Worm (Caenorhabditis elegans): ENCODE results near the gene kat-1.
A peak's percentile ranks its signal among the peaks of the same experiment; 100 is the strongest.
"Not testable (repeated sequence)": the region's sequence is repeated elsewhere in the genome, so short reads cannot be mapped to it uniquely, and the experiment has no call there.

The kat-1 gene

DNA sequence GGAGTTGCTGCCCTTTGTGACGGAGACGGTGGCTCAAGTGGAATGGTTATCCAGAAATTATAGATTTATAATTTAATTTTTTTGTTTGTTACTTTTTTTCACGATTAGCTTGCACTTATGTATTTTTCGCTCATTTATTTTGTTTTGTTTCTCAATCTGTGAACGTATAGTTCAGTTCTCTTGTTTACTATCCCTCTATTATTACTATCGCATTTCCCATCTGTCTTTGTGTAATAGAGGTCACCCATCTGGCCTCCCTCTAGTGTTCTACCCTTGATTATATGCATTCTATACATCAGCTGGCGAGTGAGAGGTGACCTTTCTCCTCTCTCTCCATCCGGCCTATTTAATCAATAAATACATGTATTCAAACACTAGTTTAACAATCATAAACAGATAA is 10.4 kb downstream of the kat-1 start, which contains the start of the genes T02G5.14 and T02G5.15:
Gene T02G5.14 (plus strand): TSS at position 301 of the 400 bp plus-strand sequence.
Gene T02G5.15 (plus strand): TSS at position 301 of the 400 bp plus-strand sequence.
- not testable (repeated sequence) for TF ChIP-seq lin-13 (GFP tag; optimal IDR thresholded peaks at IDR 0.05); nhr-11 (tag; optimal IDR thresholded peaks at IDR 0.05); fkh-10 (GFP tag; optimal IDR thresholded peaks at IDR 0.05)

DNA sequence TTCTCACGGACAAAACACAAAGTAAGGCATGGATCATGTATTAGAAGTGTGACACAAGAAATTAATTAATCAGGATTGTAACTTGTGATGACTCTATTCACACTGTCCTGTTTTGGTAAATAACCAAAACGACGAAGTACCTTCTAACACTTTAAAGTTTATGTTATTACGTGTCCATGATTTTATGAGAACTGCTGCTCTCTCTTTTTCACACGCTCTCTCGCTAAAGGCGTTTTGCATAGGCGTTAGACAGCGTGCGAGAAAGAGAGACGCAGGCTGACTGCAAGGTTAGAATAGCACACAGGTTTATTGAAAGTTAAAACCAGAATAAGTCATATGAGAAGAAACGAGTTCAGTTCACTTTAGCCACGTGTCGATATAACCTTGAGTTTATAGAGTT is 16.5 kb downstream of the kat-1 start:
- TF ChIP-seq isw-1 (GFP tag; IDR thresholded peaks at IDR 0.05) (peak; percentile 12; the same call in 1 of the 2 replicates), dpl-1 (GFP tag; optimal IDR thresholded peaks at IDR 0.05) (peak in 1 of 3 experiments; percentile 13), nhr-47 (tag; optimal IDR thresholded peaks at IDR 0.05) (peak; percentile 39), lin-13 (GFP tag; optimal IDR thresholded peaks at IDR 0.05) (no peak), mep-1 (tag; optimal IDR thresholded peaks at IDR 0.05) (peak; percentile 42), ets-5 (GFP tag; IDR thresholded peaks at IDR 0.05) (no peak), dsc-1 (tag; optimal IDR thresholded peaks at IDR 0.05) (peak; percentile 6), zag-1 (tag; optimal IDR thresholded peaks at IDR 0.05) (no peak), ceh-90 (tag; optimal IDR thresholded peaks at IDR 0.05) (no peak), lir-3 (tag; optimal IDR thresholded peaks at IDR 0.05; ENCODE audit: poor library complexity) (peak; percentile 41), nhr-19 (GFP tag; conservative IDR thresholded peaks at IDR 0.05) (peak; percentile 55), mab-9 (GFP tag; IDR thresholded peaks at IDR 0.05) (peak; percentile 39; the same call in 1 of the 2 replicates), mdl-1 (tag; optimal IDR thresholded peaks at IDR 0.05) (peak in 1 of 2 experiments; percentile 38), xbp-1 (tag; optimal IDR thresholded peaks at IDR 0.05) (peak; percentile 58), elt-2 (tag; optimal IDR thresholded peaks at IDR 0.05) (no peak), blmp-1 (tag; optimal IDR thresholded peaks at IDR 0.05) (peak; percentile 12), nhr-85 (tag) (peak; percentile 98), efl-1 (optimal IDR thresholded peaks at IDR 0.05) (peak; percentile 44), efl-1 (GFP tag; optimal IDR thresholded peaks at IDR 0.05 in 1 of 2) (no peak), nhr-71 (tag; optimal IDR thresholded peaks at IDR 0.05) (peak; percentile 82), lin-35 (GFP tag; optimal IDR thresholded peaks at IDR 0.05) (peak in 1 of 2 experiments; percentile 51), irx-1 (tag; optimal IDR thresholded peaks at IDR 0.05) (peak; percentile 0), sox-4 (tag; optimal IDR thresholded peaks at IDR 0.05) (no peak), pax-3 (tag; optimal IDR thresholded peaks at IDR 0.05) (peak; percentile 24), grh-1 (GFP tag; IDR thresholded peaks at IDR 0.05) (peak; percentile 96), snu-23 (GFP tag; optimal IDR thresholded peaks at IDR 0.05) (peak; percentile 73), hlh-4 (tag; optimal IDR thresholded peaks at IDR 0.05) (no peak), rnt-1 (tag; optimal IDR thresholded peaks at IDR 0.05) (peak; percentile 12), lin-39 (tag; optimal IDR thresholded peaks at IDR 0.05) (no peak), nhr-90 (tag; optimal IDR thresholded peaks at IDR 0.05; ENCODE audit: poor library complexity) (peak; percentile 59), aha-1 (tag; optimal IDR thresholded peaks at IDR 0.05) (no peak), unc-30 (tag; optimal IDR thresholded peaks at IDR 0.05) (no peak), pqm-1 (tag; optimal IDR thresholded peaks at IDR 0.05) (no peak), swsn-7 (tag; optimal IDR thresholded peaks at IDR 0.05) (peak; percentile 47), nhr-28 (tag; optimal IDR thresholded peaks at IDR 0.05) (no peak), mef-2 (tag; optimal IDR thresholded peaks at IDR 0.05) (no peak), lin-14 (GFP tag; optimal IDR thresholded peaks at IDR 0.05) (peak; percentile 89), tlp-1 (tag; optimal IDR thresholded peaks at IDR 0.05) (no peak), nhr-20 (tag; optimal IDR thresholded peaks at IDR 0.05) (peak; percentile 83), elt-3 (tag; optimal IDR thresholded peaks at IDR 0.05) (peak in 1 of 6 experiments; percentile 44), ceh-88 (GFP tag; IDR thresholded peaks at IDR 0.05) (peak; percentile 25; the same call in 1 of the 2 replicates), lsy-2 (tag; optimal IDR thresholded peaks at IDR 0.05) (peak; percentile 26 to 54), vab-15 (tag; optimal IDR thresholded peaks at IDR 0.05) (peak; percentile 69)

Measured in whole organism, L1 larva.